Fruit fly (Drosophila melanogaster) whole organism: ENCODE measurements around the gene CG43082.

ENCODE experiments used
- CG8478 ChIP-seq: fragments of >200 bp; optimal IDR thresholded peaks from 2 replicates; lab custom pipeline; 2018; ENCODE audit warnings: inconsistent platforms
- Dll ChIP-seq: fragments of >200 bp; optimal IDR thresholded peaks from 2 replicates; lab custom pipeline; 2017
- EcR ChIP-seq, 2 experiments: fragments of >200 bp; optimal IDR thresholded peaks; 2 replicates each; lab custom pipeline; 2017; ENCODE audit warnings: missing biosample characterization in 2 of 2, missing genetic modification characterization in 2 of 2, missing genetic modification reagents in 2 of 2
- pan ChIP-seq: fragments of >200 bp; optimal IDR thresholded peaks from 2 replicates; lab custom pipeline; 2017
- psq ChIP-seq: fragments of >200 bp; optimal IDR thresholded peaks from 2 replicates; lab custom pipeline; 2017
- usp ChIP-seq: fragments of >200 bp; optimal IDR thresholded peaks from 2 replicates; lab custom pipeline; 2017; ENCODE audit warnings: missing biosample characterization, missing genetic modification characterization, mixed read lengths

Gene CG43082

DNA sequence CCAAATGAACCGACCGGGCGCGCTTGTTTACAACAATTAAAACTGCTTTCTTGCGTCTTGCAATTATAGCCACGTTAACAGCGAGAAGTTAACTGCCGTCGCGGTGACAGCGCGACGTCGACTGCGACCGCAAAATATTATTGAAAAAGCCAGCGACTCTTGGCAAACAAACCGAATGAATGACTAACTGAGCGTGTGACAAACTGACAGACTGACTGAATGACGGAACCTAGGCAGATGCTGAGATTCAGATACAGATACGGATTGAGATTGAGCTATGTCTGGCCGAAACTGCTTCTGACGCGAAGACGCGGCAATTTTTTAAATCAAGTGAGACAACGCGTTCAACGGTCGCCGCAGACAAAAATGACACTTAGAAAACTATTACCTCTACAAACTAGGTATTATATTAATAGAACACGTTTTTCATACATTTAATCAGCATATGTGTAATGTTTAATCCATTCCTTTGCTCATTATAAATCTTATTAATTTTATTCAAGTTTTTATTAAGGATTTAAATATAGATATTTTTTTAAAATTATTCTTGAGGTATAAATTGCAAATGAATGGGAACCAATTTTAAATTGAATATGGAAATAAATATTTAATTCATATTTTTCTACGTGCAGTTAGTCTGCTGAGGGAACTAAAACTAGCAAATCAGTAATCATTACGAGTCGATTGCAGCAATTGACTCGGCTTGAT is 27.1 kb upstream of the CG43082 start:
- TF ChIP-seq CG8478 (lab: Kevin White, UChicago), result no peak
- TF ChIP-seq EcR (GFP tag; optimal IDR thresholded peaks at IDR 0.05; lab: Kevin White, UChicago), result no peak

- TF ChIP-seq psq (lab: Kevin White, UChicago) (no peak), pan (lab: Kevin White, UChicago) (no peak), Dll (lab: Kevin White, UChicago) (no peak), usp (no peak), CG8478 (lab: Kevin White, UChicago) (no peak), EcR (GFP tag; optimal IDR thresholded peaks at IDR 0.05; lab: Kevin White, UChicago) (no peak)
Measured at dm6 chr3L:15636359-15636758, 25.3 kb upstream of the CG43082 start.

dm6 chr3L:15636978-15637377 is 24.7 kb upstream of the CG43082 start:
- no peak for TF ChIP-seq psq (lab: Kevin White, UChicago)
- no peak for TF ChIP-seq EcR (GFP tag; optimal IDR thresholded peaks at IDR 0.05; lab: Kevin White, UChicago)
- no peak for TF ChIP-seq pan (lab: Kevin White, UChicago)
- no peak for TF ChIP-seq Dll (lab: Kevin White, UChicago)
- no peak for TF ChIP-seq usp
- TF ChIP-seq CG8478 (lab: Kevin White, UChicago), result no peak

DNA sequence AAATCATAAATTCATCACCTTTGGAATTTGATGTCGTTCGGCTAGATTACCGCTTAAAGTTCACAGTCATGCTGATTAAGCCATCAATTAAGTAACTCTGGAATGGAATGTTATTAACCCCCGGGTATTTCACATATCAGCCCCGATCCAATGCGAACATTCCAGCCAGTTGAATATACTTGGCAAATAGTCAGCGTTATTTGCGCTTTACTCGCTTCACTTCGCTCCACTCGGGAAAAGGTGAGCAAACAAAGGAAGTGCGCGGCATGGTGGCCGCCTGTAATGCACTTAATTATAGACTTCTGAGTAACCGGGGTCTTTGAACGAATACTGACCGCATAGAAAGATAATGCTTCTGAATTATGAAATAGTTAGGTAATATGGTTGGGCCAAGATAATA is 24.0 kb upstream of the CG43082 start:
- TF ChIP-seq Dll (lab: Kevin White, UChicago) (no peak), EcR (GFP tag; optimal IDR thresholded peaks at IDR 0.05; lab: Kevin White, UChicago) (no peak), CG8478 (lab: Kevin White, UChicago) (no peak), usp (no peak), pan (lab: Kevin White, UChicago) (no peak), psq (lab: Kevin White, UChicago) (no peak)

- no peak for TF ChIP-seq psq (lab: Kevin White, UChicago)
- TF ChIP-seq usp, result no peak
- no peak for TF ChIP-seq Dll (lab: Kevin White, UChicago)
- TF ChIP-seq CG8478 (lab: Kevin White, UChicago), result no peak
- TF ChIP-seq pan (lab: Kevin White, UChicago), result no peak
- TF ChIP-seq EcR (GFP tag; optimal IDR thresholded peaks at IDR 0.05; lab: Kevin White, UChicago), result no peak
Measured at dm6 chr3L:15638524-15638923, 23.1 kb upstream of the CG43082 start.

DNA sequence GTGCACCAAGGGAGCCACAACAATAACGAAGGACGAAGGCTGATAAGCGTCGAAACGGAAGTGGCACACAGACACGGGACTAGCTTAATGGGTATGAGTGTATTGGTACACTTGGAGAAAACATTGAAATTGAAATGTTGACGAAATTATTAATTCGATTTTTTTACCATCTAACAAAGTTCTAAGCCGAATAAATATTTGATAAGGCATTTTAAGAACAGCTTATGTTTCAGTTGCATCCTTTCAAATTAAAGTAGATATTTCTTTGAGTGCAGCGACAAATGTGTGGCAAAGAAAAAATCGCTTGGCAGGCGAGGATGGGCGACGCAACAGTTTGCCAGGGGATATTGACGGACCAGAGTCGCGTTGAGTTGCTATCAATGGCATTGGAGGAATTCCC is 21.7 kb upstream of the CG43082 start:
- TF ChIP-seq pan (lab: Kevin White, UChicago) (no peak), psq (lab: Kevin White, UChicago) (no peak), EcR (GFP tag; optimal IDR thresholded peaks at IDR 0.05; lab: Kevin White, UChicago) (no peak), CG8478 (lab: Kevin White, UChicago) (no peak), usp (no peak), Dll (lab: Kevin White, UChicago) (no peak)

- TF ChIP-seq psq (lab: Kevin White, UChicago) (no peak), Dll (lab: Kevin White, UChicago) (no peak), usp (no peak), CG8478 (lab: Kevin White, UChicago) (no peak), pan (lab: Kevin White, UChicago) (no peak), EcR (GFP tag; optimal IDR thresholded peaks at IDR 0.05; lab: Kevin White, UChicago) (no peak)
Measured at dm6 chr3L:15641590-15642019, 20.1 kb upstream of the CG43082 start.

DNA sequence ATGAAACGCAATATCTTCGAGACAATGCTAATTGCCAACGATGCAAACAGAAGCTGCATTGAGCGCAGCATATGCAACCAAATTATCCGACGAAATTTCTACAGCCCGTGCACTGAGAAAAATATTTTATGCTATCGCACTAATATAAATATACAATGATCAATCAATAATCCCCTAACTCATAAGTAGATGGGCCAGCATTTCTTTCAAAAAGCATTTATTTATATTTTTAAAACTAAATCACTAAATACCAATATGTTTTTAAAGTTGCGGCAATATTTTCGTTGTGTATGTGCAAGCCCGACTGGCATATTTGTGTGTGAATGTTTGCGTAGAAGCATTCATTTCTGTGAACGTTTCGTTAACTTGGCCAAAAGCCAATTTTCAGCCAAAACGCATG is 15.5 kb upstream of the CG43082 start:
- TF ChIP-seq Dll (lab: Kevin White, UChicago) (no peak), EcR (GFP tag; optimal IDR thresholded peaks at IDR 0.05; lab: Kevin White, UChicago) (no peak), psq (lab: Kevin White, UChicago) (no peak), pan (lab: Kevin White, UChicago) (no peak), CG8478 (lab: Kevin White, UChicago) (no peak), usp (no peak)

DNA sequence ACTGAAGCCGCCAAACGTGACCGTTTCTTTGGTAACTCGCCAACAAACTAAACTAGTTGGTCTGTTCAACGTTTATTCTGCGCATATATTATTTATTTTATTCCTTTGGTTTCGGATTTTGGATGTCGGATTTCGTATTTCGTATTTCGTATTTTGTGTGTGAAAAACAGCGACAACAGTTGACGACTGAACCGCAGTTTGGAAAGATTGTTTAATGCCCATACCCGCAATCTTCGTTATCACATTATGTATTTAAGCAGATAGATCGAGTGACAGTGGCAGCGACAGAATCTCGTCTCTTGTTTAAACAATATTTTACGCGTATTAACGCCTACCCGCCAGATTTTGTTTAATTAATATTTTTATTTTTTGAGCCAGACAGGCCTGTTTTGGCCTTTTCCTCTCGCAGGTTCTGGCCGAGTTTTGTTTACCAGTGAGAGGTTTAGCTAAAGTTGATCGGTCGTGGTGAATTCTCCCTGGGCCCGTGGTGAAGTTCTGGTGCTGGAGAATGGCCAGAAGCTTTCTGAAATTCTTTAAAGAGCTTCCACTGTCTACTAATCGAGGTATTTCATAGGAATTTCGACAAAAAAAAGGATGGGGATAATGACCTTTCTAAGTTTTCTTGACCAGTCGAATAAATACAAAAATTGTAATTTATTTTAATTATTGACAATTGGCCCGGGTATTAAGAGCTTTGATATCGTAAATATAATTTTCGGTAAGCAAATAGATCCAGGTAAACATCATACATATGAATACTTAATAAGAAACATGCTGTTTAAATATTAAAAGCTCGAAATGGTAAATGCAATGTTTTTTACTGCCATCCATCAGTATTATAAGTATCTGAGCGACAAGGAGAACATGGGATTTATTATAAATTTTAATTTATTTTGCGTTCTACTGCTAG is 13.7 kb upstream of the CG43082 start, which contains the start of the genes comm3 and CG43083:
Gene comm3 (minus strand): TSS at position 51 of the 910 bp plus-strand sequence.
Gene CG43083 (plus strand): TSS at position 860 of the 910 bp plus-strand sequence.
- TF ChIP-seq EcR (GFP tag; optimal IDR thresholded peaks at IDR 0.05; lab: Kevin White, UChicago) (no peak), CG8478 (lab: Kevin White, UChicago) (no peak), pan (lab: Kevin White, UChicago) (no peak), Dll (lab: Kevin White, UChicago) (no peak), psq (lab: Kevin White, UChicago) (no peak), usp (no peak)

- TF ChIP-seq usp (no peak), pan (lab: Kevin White, UChicago) (no peak), psq (lab: Kevin White, UChicago) (no peak), EcR (GFP tag; optimal IDR thresholded peaks at IDR 0.05; lab: Kevin White, UChicago) (no peak), CG8478 (lab: Kevin White, UChicago) (no peak), Dll (lab: Kevin White, UChicago) (no peak)
Measured at dm6 chr3L:15649561-15649960, 12.1 kb upstream of the CG43082 start, which contains the start of the genes Eig71Ea and Eig71Eb. Gene Eig71Ea (minus strand): TSS chr3L:15649661. Gene Eig71Eb (plus strand): TSS chr3L:15649936.

- TF ChIP-seq pan (lab: Kevin White, UChicago), result no peak
- no peak for TF ChIP-seq EcR (GFP tag; optimal IDR thresholded peaks at IDR 0.05; lab: Kevin White, UChicago)
Measured at dm6 chr3L:15650552-15650951, 11.1 kb upstream of the CG43082 start, which contains the start of gene CG43084. Gene CG43084 (plus strand): TSS chr3L:15650852.
